Worm (Caenorhabditis elegans) whole organism, late embryonic: ENCODE data around the gene mdt-17.

Experiments used
- C08G9.2 ChIP-seq: sonication (generic microtip); optimal IDR thresholded peaks from 2 replicates; lab custom pipeline; 2016; ENCODE audit warnings: mild to moderate bottlenecking, missing genetic modification characterization, moderate library complexity, missing compliant biosample characterization
- C38D4.7 ChIP-seq: fragments of 200-800 bp; sonication (Bioruptor generic); optimal IDR thresholded peaks from 2 replicates; lab custom pipeline; 2018; ENCODE audit warnings: mild to moderate bottlenecking, missing genetic modification characterization, moderate library complexity, missing compliant biosample characterization
- K09A11.1 ChIP-seq: sonication (generic microtip); optimal IDR thresholded peaks from 2 replicates; lab custom pipeline; 2017; ENCODE audit warnings: antibody characterized with exemption, mild to moderate bottlenecking, missing genetic modification characterization, missing compliant biosample characterization; ENCODE audit not compliant: insufficient read depth
- ama-1 ChIP-seq: fragments of 150-350 bp; optimal IDR thresholded peaks from 2 replicates; lab custom pipeline; 2014
- ceh-14 ChIP-seq: sonication (generic microtip); optimal IDR thresholded peaks from 2 replicates; lab custom pipeline; 2016; ENCODE audit warnings: missing genotype, missing genetic modification characterization, missing compliant biosample characterization
- ceh-24 ChIP-seq: sonication (generic microtip); optimal IDR thresholded peaks from 2 replicates; lab custom pipeline; 2016; ENCODE audit warnings: mild to moderate bottlenecking, missing genetic modification characterization, missing compliant biosample characterization
- ceh-31 ChIP-seq: sonication (generic microtip); optimal IDR thresholded peaks from 2 replicates; lab custom pipeline; 2016; ENCODE audit warnings: missing genetic modification characterization, missing compliant biosample characterization
- ceh-6 ChIP-seq: fragments of 200-800 bp; sonication (Bioruptor generic); optimal IDR thresholded peaks from 2 replicates; lab custom pipeline; 2018; ENCODE audit warnings: mild to moderate bottlenecking, missing genetic modification characterization, missing compliant biosample characterization
- dve-1 ChIP-seq: sonication (generic microtip); optimal IDR thresholded peaks from 2 replicates; lab custom pipeline; 2017; ENCODE audit warnings: antibody characterized with exemption, mild to moderate bottlenecking, missing genetic modification characterization, missing compliant biosample characterization
- elt-4 ChIP-seq: sonication (generic microtip); optimal IDR thresholded peaks from 2 replicates; lab custom pipeline; 2016; ENCODE audit warnings: missing genetic modification characterization, missing compliant biosample characterization
- fkh-10 ChIP-seq: fragments of 150-350 bp; optimal IDR thresholded peaks from 2 replicates; lab custom pipeline; 2014; ENCODE audit warnings: missing biosample characterization, missing genetic modification reagents, missing genetic modification characterization
- hlh-13 ChIP-seq: fragments of 200-800 bp; sonication (Bioruptor generic); optimal IDR thresholded peaks from 2 replicates; lab custom pipeline; 2018; ENCODE audit warnings: mild to moderate bottlenecking, missing genetic modification characterization, missing compliant biosample characterization
- hlh-15 ChIP-seq: sonication (generic microtip); optimal IDR thresholded peaks from 2 replicates; lab custom pipeline; 2016; ENCODE audit warnings: missing genetic modification characterization, missing compliant biosample characterization
- lim-6 ChIP-seq: sonication (generic microtip); optimal IDR thresholded peaks from 2 replicates; lab custom pipeline; 2016; ENCODE audit warnings: missing genetic modification characterization, missing compliant biosample characterization
- madf-2 ChIP-seq: sonication (generic microtip); optimal IDR thresholded peaks from 2 replicates; lab custom pipeline; 2017; ENCODE audit warnings: missing genetic modification characterization, missing compliant biosample characterization
- mec-3 ChIP-seq: sonication (generic microtip); optimal IDR thresholded peaks from 2 replicates; lab custom pipeline; 2016; ENCODE audit warnings: borderline replicate concordance, missing genetic modification characterization, missing compliant biosample characterization
- nhr-11 ChIP-seq: fragments of 150-350 bp; optimal IDR thresholded peaks from 2 replicates; lab custom pipeline; 2014; ENCODE audit warnings: missing biosample characterization, missing genetic modification characterization
- nhr-232 ChIP-seq: sonication (generic microtip); optimal IDR thresholded peaks from 2 replicates; lab custom pipeline; 2016; ENCODE audit warnings: missing genetic modification characterization, missing compliant biosample characterization
- npax-4 ChIP-seq: sonication (generic microtip); optimal IDR thresholded peaks from 2 replicates; lab custom pipeline; 2016; ENCODE audit warnings: missing genetic modification characterization, missing compliant biosample characterization
- pat-9 ChIP-seq: fragments of 200-800 bp; sonication (Bioruptor generic); optimal IDR thresholded peaks from 2 replicates; lab custom pipeline; 2018; ENCODE audit warnings: mild to moderate bottlenecking, missing genetic modification characterization, moderate library complexity, missing compliant biosample characterization
- pax-1 ChIP-seq: fragments of 150-350 bp; optimal IDR thresholded peaks from 2 replicates; lab custom pipeline; 2014; ENCODE audit warnings: missing biosample characterization, missing genetic modification characterization
- pros-1 ChIP-seq: fragments of 150-350 bp; optimal IDR thresholded peaks from 2 replicates; lab custom pipeline; 2014; ENCODE audit warnings: missing biosample characterization, missing genetic modification reagents, missing genetic modification characterization
- ref-2 ChIP-seq: sonication (generic microtip); optimal IDR thresholded peaks from 2 replicates; lab custom pipeline; 2016; ENCODE audit warnings: missing genetic modification characterization, missing compliant biosample characterization
- rnt-1 ChIP-seq: sonication (generic microtip); optimal IDR thresholded peaks from 2 replicates; lab custom pipeline; 2016; ENCODE audit warnings: missing genetic modification characterization, missing compliant biosample characterization
- tbx-2 ChIP-seq: sonication (generic microtip); optimal IDR thresholded peaks from 2 replicates; lab custom pipeline; 2016; ENCODE audit warnings: missing genetic modification characterization, missing compliant biosample characterization
- tbx-7 ChIP-seq: sonication (generic microtip); optimal IDR thresholded peaks from 2 replicates; lab custom pipeline; 2016; ENCODE audit warnings: missing genotype, missing genetic modification characterization, missing compliant biosample characterization
- ttx-3 ChIP-seq: sonication (generic microtip); optimal IDR thresholded peaks from 2 replicates; lab custom pipeline; 2016; ENCODE audit warnings: missing genetic modification reagents, missing genetic modification characterization, missing compliant biosample characterization
- unc-3 ChIP-seq, 2 experiments: fragments of 200-800 bp in 1 of 2; sonication (Bioruptor generic) in 1 of 2; sonication (generic microtip) in 1 of 2; conservative IDR thresholded peaks in 1 of 2; optimal IDR thresholded peaks in 1 of 2; 2 replicates each; pipeline versions ENCODE4 v1.3.6 to Lab custom; 2016 to 2022; ENCODE audit warnings: missing compliant biosample characterization in 2 of 2, missing genetic modification characterization in 2 of 2, missing genetic modification reagents in 1 of 2
- unc-42 ChIP-seq: sonication (generic microtip); optimal IDR thresholded peaks from 2 replicates; lab custom pipeline; 2016; ENCODE audit warnings: missing genotype, missing genetic modification characterization, missing compliant biosample characterization
- unc-86 ChIP-seq: sonication (generic microtip); optimal IDR thresholded peaks from 2 replicates; lab custom pipeline; 2016; ENCODE audit warnings: missing genetic modification characterization, missing compliant biosample characterization
- ztf-16 ChIP-seq: sonication (generic microtip); optimal IDR thresholded peaks from 2 replicates; lab custom pipeline; 2017; ENCODE audit warnings: missing genetic modification characterization, missing compliant biosample characterization

Gene mdt-17

DNA sequence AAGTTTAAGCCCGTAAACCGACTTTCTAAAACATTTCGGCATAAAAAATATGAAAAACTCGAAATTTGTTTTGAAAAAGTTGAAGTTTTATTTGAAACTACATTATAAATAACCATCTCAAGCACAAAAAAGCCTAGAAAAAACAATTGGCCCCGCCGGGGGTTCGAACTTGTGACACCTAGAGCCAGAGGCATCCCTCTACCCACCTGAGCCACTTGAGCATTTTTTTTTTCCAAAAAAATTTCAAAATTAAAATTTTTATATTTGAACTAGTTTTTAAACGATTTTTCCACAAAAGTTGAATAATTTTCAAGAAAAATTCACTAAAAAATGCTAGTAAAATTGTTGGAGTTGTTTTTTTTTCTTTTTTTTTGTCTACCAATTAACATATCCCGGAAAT lies 43.3 kb downstream of the mdt-17 start:
- TF ChIP-seq ttx-3 (tag; lab: Kevin White, UChicago) (no peak), madf-2 (tag; lab: Kevin White, UChicago) (no peak), nhr-232 (no peak), pax-1 (no peak), C08G9.2 (tag; lab: Kevin White, UChicago) (no peak), K09A11.1 (tag; lab: Kevin White, UChicago) (no peak), ceh-31 (tag; lab: Kevin White, UChicago) (no peak), lim-6 (no peak), ztf-16 (tag; lab: Kevin White, UChicago) (no peak)

- TF ChIP-seq unc-42 (tag; lab: Kevin White, UChicago) (peak; percentile 96), ama-1 (lab: Kevin White, UChicago) (no peak)
These were observed 46.4 kb downstream of the mdt-17 start for ce11 chrV:20220604-20221003.

ce11 chrV:20215197-20215596 lies 51.9 kb downstream of the mdt-17 start, which contains the start of gene Y113G7B.11:
Gene Y113G7B.11, minus strand, starts transcription at chrV:20215297.
- no peak for TF ChIP-seq fkh-10
- TF ChIP-seq pax-1, result no peak
- no peak for TF ChIP-seq unc-3 (GFP tag; conservative IDR thresholded peaks at IDR 0.05; lab: Robert Waterston, UW)
- TF ChIP-seq unc-3 (tag; optimal IDR thresholded peaks at IDR 0.05; lab: Kevin White, UChicago), result no peak
- TF ChIP-seq K09A11.1 (tag; lab: Kevin White, UChicago), result no peak
- no peak for TF ChIP-seq rnt-1 (tag; lab: Kevin White, UChicago)
- no peak for TF ChIP-seq C38D4.7 (GFP tag; lab: Kevin White, UChicago)

DNA sequence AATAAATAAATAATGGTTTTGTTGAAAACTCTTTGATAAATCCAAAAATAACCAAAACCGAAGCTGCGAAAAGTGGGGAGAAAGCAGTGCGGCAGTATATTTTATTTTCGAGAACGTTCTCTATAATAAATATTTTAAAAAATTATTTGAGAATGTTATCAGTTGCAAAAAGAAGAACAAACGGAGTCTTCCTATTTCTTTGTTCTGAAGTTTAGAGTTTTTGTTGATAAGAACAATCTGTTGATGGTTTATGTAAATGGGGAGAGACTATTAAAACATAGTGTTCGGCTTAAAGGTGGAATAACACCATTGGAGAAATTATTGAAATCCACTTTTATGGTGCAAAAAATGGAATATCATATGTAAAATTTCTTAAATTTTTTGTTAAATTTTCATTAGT lies 54.0 kb downstream of the mdt-17 start:
- TF ChIP-seq pros-1 (tag; lab: Kevin White, UChicago) (no peak), unc-86 (no peak)

- TF ChIP-seq elt-4 (tag; lab: Kevin White, UChicago) (no peak), ceh-14 (tag; lab: Kevin White, UChicago) (no peak), hlh-15 (tag; lab: Kevin White, UChicago) (no peak), dve-1 (tag; lab: Kevin White, UChicago) (no peak), hlh-13 (GFP tag; lab: Kevin White, UChicago) (no peak), mec-3 (tag; lab: Kevin White, UChicago) (no peak), unc-3 (GFP tag; conservative IDR thresholded peaks at IDR 0.05; lab: Robert Waterston, UW) (no peak), unc-3 (tag; optimal IDR thresholded peaks at IDR 0.05; lab: Kevin White, UChicago) (no peak), tbx-7 (tag; lab: Kevin White, UChicago) (no peak), tbx-2 (no peak), ztf-16 (tag; lab: Kevin White, UChicago) (no peak), nhr-11 (no peak), lim-6 (no peak), ref-2 (tag; lab: Kevin White, UChicago) (no peak), npax-4 (no peak), ceh-24 (tag; lab: Kevin White, UChicago) (no peak)
- TF ChIP-seq, all 69 proteins: peak for 0
These were observed 54.5 kb downstream of the mdt-17 start, which contains the start of gene Y113G7B.12 for ce11 chrV:20212584-20212983. Gene Y113G7B.12, minus strand, starts transcription at chrV:20212684.

- TF ChIP-seq ceh-6 (GFP tag; lab: Kevin White, UChicago) (no peak), pat-9 (no peak), hlh-13 (GFP tag; lab: Kevin White, UChicago) (no peak), npax-4 (no peak), ama-1 (lab: Kevin White, UChicago) (no peak), elt-4 (tag; lab: Kevin White, UChicago) (no peak)
These were observed 61.0 kb downstream of the mdt-17 start, which contains the start of the genes fbxb-59 and srbc-34 for ce11 chrV:20206086-20206485. Gene fbxb-59, minus strand, starts transcription at chrV:20206186. Gene srbc-34, plus strand, starts transcription at chrV:20206318.
